Worm (Caenorhabditis elegans): ENCODE results near the gene ttr-2.

DNA sequence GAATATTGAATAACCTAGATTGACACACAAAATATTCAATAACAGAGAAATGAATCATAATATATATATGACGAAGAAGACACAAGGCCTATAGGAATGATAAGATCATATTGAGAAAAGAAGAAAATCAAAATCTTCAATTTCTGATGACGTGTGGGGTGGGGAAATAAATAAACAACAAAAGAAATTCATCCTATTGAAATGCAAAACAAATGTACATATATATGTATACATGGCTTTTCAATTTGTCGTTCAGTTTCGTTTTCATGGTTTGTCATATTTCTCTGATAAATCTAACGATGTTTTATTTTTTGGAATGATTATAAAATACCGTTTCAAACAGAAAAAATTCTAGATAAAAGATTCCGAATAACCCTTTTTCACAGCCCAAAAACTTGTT, 919 bp upstream of the ttr-2 start, which contains the start of gene ttr-3:
- TF ChIP-seq dmd-4 (tag; optimal IDR thresholded peaks at IDR 0.05; ENCODE audit: borderline replicate concordance) (no peak), nhr-232 (tag; optimal IDR thresholded peaks at IDR 0.05) (no peak), pqm-1 (tag; optimal IDR thresholded peaks at IDR 0.05) (no peak), ceh-14 (tag; optimal IDR thresholded peaks at IDR 0.05) (no peak), sox-4 (tag; optimal IDR thresholded peaks at IDR 0.05) (no peak), fkh-10 (GFP tag; optimal IDR thresholded peaks at IDR 0.05) (no peak), ama-1 (optimal IDR thresholded peaks at IDR 0.05) (no peak), K09A11.1 (tag; optimal IDR thresholded peaks at IDR 0.05; ENCODE audit: insufficient read depth) (no peak), sdc-2 (tag; optimal IDR thresholded peaks at IDR 0.05) (no peak), unc-55 (GFP tag; optimal IDR thresholded peaks at IDR 0.05) (no peak), nhr-11 (tag; optimal IDR thresholded peaks at IDR 0.05) (no peak), pha-2 (tag; optimal IDR thresholded peaks at IDR 0.05) (no peak), nfya-1 (tag; optimal IDR thresholded peaks at IDR 0.05) (no peak), K02D7.2 (tag; optimal IDR thresholded peaks at IDR 0.05) (no peak)

All from whole organism, late embryonic.